Fruit fly (Drosophila melanogaster) whole organism, adult: ENCODE data around the gene CG12104.
A peak's percentile ranks its signal among the peaks of the same experiment; 100 is the strongest.

Experiments
- CG11617 ChIP-seq: fragments of 200-800 bp; sonication (Bioruptor generic); optimal IDR thresholded peaks from 2 replicates; lab custom pipeline; 2017; ENCODE audit warnings: mild to moderate bottlenecking, missing biosample characterization, missing genetic modification reagents, missing genetic modification characterization
- CG12768 ChIP-seq: fragments of 200-800 bp; sonication (Bioruptor generic); optimal IDR thresholded peaks from 2 replicates; lab custom pipeline; 2017; ENCODE audit warnings: missing biosample characterization, missing genetic modification characterization, mild to moderate bottlenecking, moderate library complexity, missing genetic modification reagents
- CG14711 ChIP-seq: fragments of 200-800 bp; sonication (Bioruptor generic); optimal IDR thresholded peaks from 2 replicates; lab custom pipeline; 2018; ENCODE audit warnings: missing biosample characterization, mild to moderate bottlenecking, missing genetic modification characterization, moderate library complexity
- CG1620 ChIP-seq: fragments of 200-800 bp; sonication (Bioruptor generic); optimal IDR thresholded peaks from 2 replicates; lab custom pipeline; 2016; ENCODE audit warnings: missing biosample characterization, missing genetic modification characterization
- CG33017 ChIP-seq: fragments of 200-800 bp; sonication (Bioruptor generic); optimal IDR thresholded peaks from 2 replicates; lab custom pipeline; 2018; ENCODE audit warnings: missing biosample characterization, mild to moderate bottlenecking, missing genetic modification characterization, moderate library complexity
- CG5204 ChIP-seq: fragments of 200-800 bp; sonication (Bioruptor generic); optimal IDR thresholded peaks from 2 replicates; lab custom pipeline; 2016; ENCODE audit warnings: missing biosample characterization, missing genetic modification characterization
- CG7045 ChIP-seq: fragments of 200-800 bp; sonication (Bioruptor generic); optimal IDR thresholded peaks from 2 replicates; lab custom pipeline; 2017; ENCODE audit warnings: missing biosample characterization, mild to moderate bottlenecking, missing genetic modification characterization
- CG7101 ChIP-seq: fragments of 200-800 bp; sonication (Bioruptor generic); optimal IDR thresholded peaks from 2 replicates; lab custom pipeline; 2018; ENCODE audit warnings: missing biosample characterization, mild to moderate bottlenecking, missing genetic modification characterization, moderate library complexity
- Clk ChIP-seq: fragments of 200-800 bp; sonication (Bioruptor generic); optimal IDR thresholded peaks from 2 replicates; lab custom pipeline; 2017; ENCODE audit warnings: missing biosample characterization, missing genetic modification characterization
- Crg-1 ChIP-seq: fragments of 200-800 bp; sonication (Bioruptor generic); optimal IDR thresholded peaks from 2 replicates; lab custom pipeline; 2016; ENCODE audit warnings: missing biosample characterization, missing genetic modification characterization
- Hr96 ChIP-seq: fragments of 200-800 bp; sonication (Bioruptor generic); optimal IDR thresholded peaks from 2 replicates; lab custom pipeline; 2016; ENCODE audit warnings: missing biosample characterization, missing genetic modification characterization
- Mnt ChIP-seq: fragments of 200-800 bp; sonication (Bioruptor generic); optimal IDR thresholded peaks from 2 replicates; lab custom pipeline; 2016; ENCODE audit warnings: missing biosample characterization, mild to moderate bottlenecking, missing genetic modification characterization
- bab1 ChIP-seq: fragments of 200-800 bp; sonication (Bioruptor generic); optimal IDR thresholded peaks from 3 replicates; lab custom pipeline; 2019; ENCODE audit warnings: missing biosample characterization, mild to moderate bottlenecking, missing genetic modification characterization, moderate library complexity
- cic ChIP-seq: fragments of 200-800 bp; sonication (Bioruptor generic); optimal IDR thresholded peaks from 2 replicates; lab custom pipeline; 2017; ENCODE audit warnings: missing biosample characterization, mild to moderate bottlenecking, missing genetic modification characterization, moderate library complexity
- cnc ChIP-seq, 2 experiments: fragments of >200 bp; optimal IDR thresholded peaks; 2 replicates each; lab custom pipeline; 2017
- kay ChIP-seq: fragments of 200-800 bp; sonication (Bioruptor generic); peaks from one replicate; lab custom pipeline; 2016; ENCODE audit warnings: missing biosample characterization, missing genetic modification characterization, borderline replicate concordance
- ovo ChIP-seq: fragments of 200-800 bp; sonication (Bioruptor generic); optimal IDR thresholded peaks from 2 replicates; lab custom pipeline; 2016; ENCODE audit warnings: missing biosample characterization, missing genetic modification characterization
- pad ChIP-seq: fragments of 200-800 bp; sonication (Bioruptor generic); optimal IDR thresholded peaks from 3 replicates; lab custom pipeline; 2017; ENCODE audit warnings: missing biosample characterization, missing genetic modification characterization, mild to moderate bottlenecking, moderate library complexity, missing genetic modification reagents
- tj ChIP-seq: fragments of 200-800 bp; sonication (Bioruptor generic); optimal IDR thresholded peaks from 3 replicates; lab custom pipeline; 2017; ENCODE audit warnings: missing biosample characterization, mild to moderate bottlenecking, missing genetic modification characterization, moderate library complexity
- toe ChIP-seq: fragments of 200-800 bp; sonication (Bioruptor generic); optimal IDR thresholded peaks from 2 replicates; lab custom pipeline; 2016; ENCODE audit warnings: missing biosample characterization, missing genetic modification characterization

The CG12104 gene

DNA sequence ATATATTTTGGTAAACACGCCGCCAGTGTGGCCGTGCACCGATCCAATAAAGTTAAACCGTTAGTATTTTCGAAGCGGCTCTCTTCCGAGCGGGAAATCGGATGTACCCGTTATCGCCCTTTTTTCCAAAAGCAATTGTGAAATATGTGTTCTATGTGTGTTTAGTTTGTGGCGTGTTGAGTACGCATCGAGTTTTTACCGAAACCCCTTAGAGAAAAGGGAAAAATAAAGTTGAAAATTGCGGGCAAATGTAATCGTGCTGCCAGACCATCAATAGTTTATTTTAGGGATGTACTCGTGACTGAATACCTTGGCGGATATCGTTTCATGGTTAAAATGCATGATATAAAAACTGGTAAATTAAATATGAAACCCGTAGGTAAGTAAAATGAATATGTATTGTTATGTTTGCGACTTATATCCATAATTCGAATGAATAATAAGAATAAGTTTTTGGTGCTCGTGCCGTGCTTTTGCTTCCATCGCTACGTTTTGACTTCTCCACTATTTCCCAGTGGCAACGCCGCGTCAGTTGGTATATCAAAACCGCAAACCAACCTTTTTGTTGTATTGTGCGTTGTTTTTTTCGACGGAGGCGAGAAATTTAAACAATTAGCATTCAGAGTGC, 36.8 kb upstream of the CG12104 start, which contains the start of the genes Mettl2 and Bgb:
Gene Mettl2 (minus strand): TSS at position 51 of the 628 bp plus-strand sequence.
Gene Bgb (plus strand): TSS at position 527 of the 628 bp plus-strand sequence.
- TF ChIP-seq kay (GFP tag; lab: Kevin White, UChicago): no peak
- peak; percentile 78 for TF ChIP-seq CG7101 (tag; lab: Kevin White, UChicago)
- TF ChIP-seq CG7045 (GFP tag; lab: Kevin White, UChicago): peak; percentile 75
- TF ChIP-seq CG12768 (GFP tag; lab: Kevin White, UChicago): peak; percentile 69
- TF ChIP-seq cnc (optimal IDR thresholded peaks at IDR 0.05; lab: Kevin White, UChicago): no peak
- peak; percentile 65 for TF ChIP-seq CG33017 (tag; lab: Kevin White, UChicago)
- TF ChIP-seq Crg-1 (GFP tag; lab: Kevin White, UChicago): peak; percentile 65
- peak; percentile 56 for TF ChIP-seq bab1 (GFP tag; lab: Kevin White, UChicago)
- TF ChIP-seq toe (GFP tag; lab: Kevin White, UChicago): peak; percentile 90
- peak; percentile 59 for TF ChIP-seq Mnt (GFP tag; lab: Kevin White, UChicago)
- peak; percentile 58 for TF ChIP-seq ovo
- peak; percentile 73 for TF ChIP-seq CG14711 (tag; lab: Kevin White, UChicago)
- TF ChIP-seq CG5204 (GFP tag; lab: Kevin White, UChicago): no peak
- no peak for TF ChIP-seq cic (GFP tag; lab: Kevin White, UChicago)
- peak; percentile 84 for TF ChIP-seq Hr96 (GFP tag; lab: Kevin White, UChicago)
- peak; percentile 50 for TF ChIP-seq tj (GFP tag; lab: Kevin White, UChicago)
- peak; percentile 65 for TF ChIP-seq CG11617 (GFP tag; lab: Kevin White, UChicago)
- peak; percentile 68 for TF ChIP-seq pad (GFP tag; lab: Kevin White, UChicago)
- TF ChIP-seq Clk: peak; percentile 68
- peak; percentile 83 for TF ChIP-seq CG1620 (GFP tag; lab: Kevin White, UChicago)

DNA sequence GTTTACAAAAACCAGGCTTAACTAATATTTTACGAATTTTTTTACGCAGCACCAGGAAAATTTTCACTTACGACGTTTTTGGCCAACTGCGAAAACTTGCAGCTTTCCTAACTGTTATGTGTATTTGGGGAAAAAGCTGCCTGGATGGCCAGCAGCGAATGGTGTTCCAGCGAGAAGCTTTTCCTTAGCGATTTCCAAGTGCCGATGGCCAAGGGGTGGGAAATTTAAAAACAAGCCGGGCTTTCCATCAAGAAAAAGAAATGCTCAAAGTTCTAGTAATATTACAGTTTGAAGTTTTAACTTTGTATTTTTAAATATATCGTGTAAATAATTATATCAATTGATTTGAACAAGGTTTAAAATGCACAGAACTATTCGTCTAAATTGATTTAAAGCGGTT, 35.2 kb upstream of the CG12104 start, which contains the start of gene nSyb:
Gene nSyb (minus strand): TSS at position 101 of the 400 bp plus-strand sequence.
- TF ChIP-seq CG14711 (tag; lab: Kevin White, UChicago) (no peak), tj (GFP tag; lab: Kevin White, UChicago) (no peak), cnc (optimal IDR thresholded peaks at IDR 0.05; lab: Kevin White, UChicago) (no peak), ovo (no peak), CG11617 (GFP tag; lab: Kevin White, UChicago) (no peak), cic (GFP tag; lab: Kevin White, UChicago) (no peak), CG33017 (tag; lab: Kevin White, UChicago) (no peak), Mnt (GFP tag; lab: Kevin White, UChicago) (no peak), CG1620 (GFP tag; lab: Kevin White, UChicago) (no peak), kay (GFP tag; lab: Kevin White, UChicago) (no peak), pad (GFP tag; lab: Kevin White, UChicago) (no peak), Crg-1 (GFP tag; lab: Kevin White, UChicago) (no peak), CG12768 (GFP tag; lab: Kevin White, UChicago) (no peak), bab1 (GFP tag; lab: Kevin White, UChicago) (no peak), toe (GFP tag; lab: Kevin White, UChicago) (no peak), CG7101 (tag; lab: Kevin White, UChicago) (no peak), CG5204 (GFP tag; lab: Kevin White, UChicago) (no peak), Hr96 (GFP tag; lab: Kevin White, UChicago) (no peak)

DNA sequence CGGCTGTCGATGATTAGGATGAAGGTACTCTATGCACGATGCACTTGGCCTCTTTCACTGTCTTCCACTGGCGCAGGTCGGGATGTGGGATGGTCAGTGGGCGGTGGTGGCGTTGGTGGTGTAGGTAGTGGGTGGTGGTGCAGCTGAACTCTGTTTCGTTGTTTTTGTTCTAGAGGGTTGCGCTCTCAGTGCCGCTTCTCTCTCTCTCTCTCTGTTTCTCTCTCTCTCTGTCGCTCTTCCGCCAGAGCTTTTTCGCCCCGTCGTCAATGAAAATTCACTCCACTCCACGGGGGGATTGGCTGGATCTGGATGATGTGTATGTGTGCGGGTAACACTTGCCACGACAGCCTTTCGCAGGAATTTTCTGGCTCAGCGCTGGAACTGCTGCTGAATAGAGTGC, 34.4 kb upstream of the CG12104 start:
- TF ChIP-seq CG14711 (tag; lab: Kevin White, UChicago) (no peak), CG5204 (GFP tag; lab: Kevin White, UChicago) (no peak), CG1620 (GFP tag; lab: Kevin White, UChicago) (no peak), CG12768 (GFP tag; lab: Kevin White, UChicago) (no peak), bab1 (GFP tag; lab: Kevin White, UChicago) (no peak), CG11617 (GFP tag; lab: Kevin White, UChicago) (no peak), Crg-1 (GFP tag; lab: Kevin White, UChicago) (no peak), CG7045 (GFP tag; lab: Kevin White, UChicago) (no peak), ovo (no peak), Mnt (GFP tag; lab: Kevin White, UChicago) (no peak), CG7101 (tag; lab: Kevin White, UChicago) (no peak), cnc (optimal IDR thresholded peaks at IDR 0.05; lab: Kevin White, UChicago) (no peak), toe (GFP tag; lab: Kevin White, UChicago) (no peak), Clk (no peak)

DNA sequence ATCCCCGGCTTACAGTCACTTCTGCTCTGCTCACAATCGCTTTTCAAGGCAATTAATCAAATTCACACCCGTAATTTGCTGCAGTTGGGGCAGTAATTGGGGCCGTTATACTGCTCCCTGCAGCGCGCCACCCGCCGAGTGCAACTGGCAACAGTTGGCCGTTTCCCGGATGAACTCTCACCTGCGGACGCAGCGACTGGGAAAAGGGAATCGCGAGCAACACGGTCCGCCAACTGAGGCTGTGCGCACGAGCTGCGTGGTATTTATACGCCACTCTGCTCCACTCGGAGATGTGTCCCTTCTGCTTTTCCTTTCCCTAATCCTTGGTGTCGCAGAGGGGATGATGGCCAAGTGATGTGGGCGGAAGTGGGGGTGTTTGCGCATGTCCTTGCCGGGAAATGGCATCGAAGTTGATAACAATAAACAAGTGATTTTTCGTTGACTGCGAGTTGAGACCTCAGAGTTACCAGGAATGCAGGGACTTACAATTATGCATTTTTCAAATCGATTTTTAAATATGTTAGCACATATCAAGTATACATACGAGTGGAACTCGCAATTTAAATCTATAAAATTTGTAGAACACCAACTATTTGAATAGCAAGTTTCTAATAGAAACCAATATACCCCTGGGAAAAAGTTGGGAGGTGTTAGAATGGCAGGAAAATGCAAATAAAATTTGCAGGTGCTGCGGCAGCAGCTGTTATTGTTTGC, 26.7 kb upstream of the CG12104 start, which contains the start of gene GC:
Gene GC (minus strand): TSS at position 238 of the 714 bp plus-strand sequence.
- TF ChIP-seq Mnt (GFP tag; lab: Kevin White, UChicago) (no peak), cic (GFP tag; lab: Kevin White, UChicago) (no peak)

DNA sequence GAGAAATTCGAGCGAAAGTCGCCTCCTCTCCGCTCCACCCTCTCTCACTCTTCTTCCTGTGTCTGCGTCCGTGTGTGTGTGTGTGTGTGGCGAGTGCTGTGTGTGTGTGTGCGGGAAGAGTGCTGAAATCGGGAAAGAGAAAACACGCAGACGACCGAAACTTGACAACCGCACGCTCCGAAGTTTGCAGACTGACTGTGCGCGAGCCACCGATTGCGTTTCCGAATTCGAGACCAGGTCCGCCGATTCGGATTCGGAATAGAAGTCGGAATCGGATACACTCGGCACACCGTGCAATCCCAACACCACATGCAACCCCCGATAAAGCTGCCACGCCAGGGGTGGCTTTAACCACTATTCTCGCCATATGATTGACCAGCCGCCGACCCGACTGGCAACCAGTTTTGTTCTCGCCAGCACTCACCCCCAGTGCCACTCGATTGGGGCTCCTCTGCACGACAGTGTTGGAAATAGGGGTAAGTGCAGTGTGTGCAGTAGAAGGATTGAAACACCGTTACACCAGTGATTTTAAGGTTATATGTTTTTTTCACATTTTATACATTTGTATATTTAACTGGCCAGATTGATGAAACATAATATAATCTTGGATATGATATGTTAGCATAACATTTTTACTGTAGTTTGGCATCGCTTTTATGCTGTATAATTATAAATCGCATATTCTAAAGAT, 25.8 kb upstream of the CG12104 start, which contains the start of gene CG13928:
Gene CG13928 (minus strand): TSS at position 202 of the 691 bp plus-strand sequence.
- no peak for TF ChIP-seq pad (GFP tag; lab: Kevin White, UChicago)
- TF ChIP-seq CG7045 (GFP tag; lab: Kevin White, UChicago): peak; percentile 13
- peak; percentile 35 for TF ChIP-seq cic (GFP tag; lab: Kevin White, UChicago)
- peak; percentile 50 for TF ChIP-seq Clk
- TF ChIP-seq CG7101 (tag; lab: Kevin White, UChicago): no peak
- TF ChIP-seq tj (GFP tag; lab: Kevin White, UChicago): no peak
- peak; percentile 35 for TF ChIP-seq CG5204 (GFP tag; lab: Kevin White, UChicago)
- TF ChIP-seq toe (GFP tag; lab: Kevin White, UChicago): peak; percentile 44
- no peak for TF ChIP-seq CG14711 (tag; lab: Kevin White, UChicago)
